Worm (Caenorhabditis elegans): Measurements from ENCODE around the gene col-124.
A peak's percentile ranks its signal among the peaks of the same experiment; 100 is the strongest.

col-124 gene

DNA sequence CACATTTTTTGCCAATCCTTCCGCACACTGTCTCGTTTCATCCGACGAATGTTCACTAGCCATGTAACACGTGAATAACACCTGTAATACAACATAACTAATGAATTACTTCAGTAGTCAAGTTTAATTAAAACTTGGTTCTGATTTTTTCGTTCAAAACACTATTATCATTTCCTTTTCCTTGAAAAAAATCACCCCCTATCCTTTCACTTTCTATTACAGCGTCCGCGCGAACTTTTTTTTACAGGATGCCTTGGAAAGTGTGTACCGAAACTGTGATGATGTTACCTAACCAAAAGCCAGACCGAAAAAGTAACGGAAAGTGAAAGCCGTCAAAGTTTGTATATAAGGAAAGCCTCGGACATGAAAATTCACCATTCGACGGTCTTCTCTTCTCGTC is at the start of gene col-124:
TSS of gene col-124 (plus strand) at position 374 of the 400 bp plus-strand sequence.
- TF ChIP-seq W03F9.2 (tag; optimal IDR thresholded peaks at IDR 0.05) = no peak
- no peak for TF ChIP-seq him-1 (tag; optimal IDR thresholded peaks at IDR 0.05)
- no peak for TF ChIP-seq dao-5 (tag; optimal IDR thresholded peaks at IDR 0.05)

- TF ChIP-seq him-1 (tag; optimal IDR thresholded peaks at IDR 0.05) (no peak), dao-5 (tag; optimal IDR thresholded peaks at IDR 0.05) (no peak), W03F9.2 (tag; optimal IDR thresholded peaks at IDR 0.05) (no peak)
Measured at ce11 chrIV:10170808-10171207, 45.4 kb upstream of the col-124 start.

DNA sequence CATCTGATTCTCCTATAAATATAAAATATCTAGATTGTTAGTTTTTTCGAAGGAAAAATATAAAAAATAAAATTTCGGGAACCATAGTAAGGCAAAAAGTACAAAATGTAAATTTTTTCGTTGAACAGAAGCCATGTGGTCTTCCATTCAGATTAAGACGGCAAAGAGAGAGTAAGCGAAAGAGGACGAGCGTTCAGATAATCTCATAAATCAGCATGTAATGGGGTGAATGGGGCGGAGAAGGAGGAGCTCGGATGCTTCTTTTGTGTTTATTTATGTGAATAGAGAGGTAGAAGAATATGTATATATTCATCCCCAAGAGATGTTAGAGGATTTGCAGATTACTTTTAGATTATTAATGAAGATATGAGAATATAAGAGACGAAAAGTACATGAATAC is 41.9 kb upstream of the col-124 start, which contains the start of gene pxf-1:
TSS of gene pxf-1 (minus strand) at position 14 of the 400 bp plus-strand sequence.
- TF ChIP-seq W03F9.2 (tag; optimal IDR thresholded peaks at IDR 0.05) (no peak), him-1 (tag; optimal IDR thresholded peaks at IDR 0.05) (no peak), dao-5 (tag; optimal IDR thresholded peaks at IDR 0.05) (no peak)

DNA sequence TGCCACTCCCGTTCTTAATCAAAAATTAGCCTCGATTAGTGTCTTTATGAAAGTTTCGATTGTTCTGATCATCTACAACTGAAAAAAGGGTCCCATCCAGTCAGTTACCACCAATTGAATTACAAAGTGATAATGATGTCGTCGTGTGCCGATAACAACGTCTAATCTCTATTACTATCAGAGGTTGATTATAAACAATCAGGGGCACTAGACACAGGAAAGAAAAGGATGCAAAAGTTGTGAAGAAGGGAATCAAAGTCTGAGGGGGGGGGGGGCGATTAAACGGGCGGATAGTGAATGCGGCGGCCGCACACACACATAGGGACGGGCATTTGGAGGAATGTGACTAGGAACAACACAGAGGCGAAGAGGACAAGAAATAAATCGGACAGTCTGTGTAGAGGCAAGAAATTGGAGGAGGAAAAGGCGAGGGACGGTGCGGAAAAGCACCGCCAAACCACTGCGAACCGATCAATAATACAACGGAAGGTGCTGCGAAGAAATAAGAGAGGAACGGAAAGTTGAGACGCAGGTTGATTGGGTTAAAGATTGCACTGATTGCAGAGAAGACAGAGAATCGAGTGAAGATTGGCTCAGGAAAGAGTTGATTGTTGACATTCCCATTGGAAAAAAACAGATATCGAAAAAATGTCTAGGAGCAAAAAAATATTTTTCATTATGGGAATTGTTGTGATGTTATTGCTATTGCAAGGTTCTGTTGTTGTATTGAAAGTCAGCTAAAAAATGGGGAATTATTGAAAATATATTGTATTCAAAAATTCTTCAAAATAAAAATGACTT is 41.1 kb upstream of the col-124 start:
- TF ChIP-seq dao-5 (tag; optimal IDR thresholded peaks at IDR 0.05) (no peak), him-1 (tag; optimal IDR thresholded peaks at IDR 0.05) (no peak), W03F9.2 (tag; optimal IDR thresholded peaks at IDR 0.05) (no peak)

- TF ChIP-seq dao-5 (tag; optimal IDR thresholded peaks at IDR 0.05) (no peak), W03F9.2 (tag; optimal IDR thresholded peaks at IDR 0.05) (peak; percentile 74), him-1 (tag; optimal IDR thresholded peaks at IDR 0.05) (peak; percentile 8)
Measured at ce11 chrIV:10176252-10176730, 40.0 kb upstream of the col-124 start, which contains the start of gene rack-1. Gene rack-1 (plus strand): TSS chrIV:10176680.

DNA sequence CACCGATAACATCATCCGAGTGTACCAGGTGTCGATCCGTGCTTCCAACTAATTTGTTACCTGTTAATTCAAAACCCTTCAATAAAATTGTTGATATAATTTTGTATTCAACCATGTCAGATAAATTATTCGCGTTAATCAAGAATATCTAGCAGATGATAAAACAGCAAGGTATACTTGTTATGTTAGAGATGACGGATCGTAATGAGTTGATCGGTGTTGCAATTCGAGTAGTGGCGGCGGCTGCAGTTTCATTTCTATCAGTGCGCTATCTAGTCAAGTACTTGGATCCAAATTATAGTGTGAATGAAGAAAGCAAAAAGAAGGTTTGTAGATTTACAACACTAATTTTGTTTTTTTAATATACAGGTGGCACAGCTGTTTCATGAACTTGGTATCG is 38.5 kb upstream of the col-124 start, which contains the start of gene mspn-1:
TSS of gene mspn-1 (plus strand) at position 190 of the 400 bp plus-strand sequence.
- TF ChIP-seq W03F9.2 (tag; optimal IDR thresholded peaks at IDR 0.05) (no peak), him-1 (tag; optimal IDR thresholded peaks at IDR 0.05) (no peak), dao-5 (tag; optimal IDR thresholded peaks at IDR 0.05) (no peak)

DNA sequence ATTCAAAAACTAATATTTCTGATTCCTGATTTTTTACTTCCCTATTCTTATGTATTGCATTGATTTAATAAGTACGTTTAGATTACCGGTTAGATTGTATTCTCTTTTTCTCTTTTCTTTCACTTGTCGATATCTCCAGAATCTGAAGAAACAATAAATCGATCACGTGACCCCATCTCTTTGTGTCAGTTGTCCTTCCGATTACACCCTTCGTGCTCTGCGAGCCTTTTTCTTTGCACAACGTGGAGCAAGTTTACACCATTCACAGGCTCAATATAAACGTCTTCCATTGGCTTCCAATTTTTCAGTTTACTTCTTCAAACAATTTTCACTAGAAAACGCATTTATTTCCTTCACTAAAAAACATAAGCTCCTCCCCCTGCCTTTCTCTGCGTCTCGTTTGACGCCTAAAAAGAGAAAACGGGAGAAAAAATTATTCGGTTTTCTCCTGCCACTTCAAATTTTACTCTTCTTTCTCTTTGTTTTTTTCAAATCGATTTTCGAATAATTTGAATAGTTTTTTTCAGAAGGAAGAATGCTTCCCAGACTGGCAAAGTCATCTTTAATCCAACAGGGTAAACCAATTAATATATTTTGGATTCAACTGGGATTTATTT is 36.0 kb upstream of the col-124 start, which contains the start of gene gta-1:
TSS of gene gta-1 (plus strand) at position 528 of the 617 bp plus-strand sequence.
- TF ChIP-seq him-1 (tag; optimal IDR thresholded peaks at IDR 0.05) (no peak), W03F9.2 (tag; optimal IDR thresholded peaks at IDR 0.05) (no peak), dao-5 (tag; optimal IDR thresholded peaks at IDR 0.05) (no peak)

DNA sequence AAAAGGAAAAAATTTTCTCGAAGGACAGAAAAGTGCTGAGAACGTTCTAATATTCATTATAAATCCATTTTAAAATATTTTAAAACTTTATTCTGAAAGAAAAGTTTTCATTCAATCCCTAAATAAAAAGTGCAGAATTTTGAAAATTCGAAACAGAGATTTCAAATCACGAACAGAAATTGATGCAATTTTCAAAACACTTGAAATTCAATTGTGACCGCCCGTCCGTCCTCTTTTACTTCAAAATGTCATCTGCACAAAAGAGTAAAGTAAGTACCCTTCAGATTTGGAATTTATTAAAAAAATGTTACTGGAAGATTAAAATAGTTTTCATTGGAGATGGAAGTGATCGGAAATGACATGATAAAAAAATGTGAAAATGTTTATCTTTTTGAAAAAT is 27.7 kb upstream of the col-124 start:
- no peak for TF ChIP-seq W03F9.2 (tag; optimal IDR thresholded peaks at IDR 0.05)
- TF ChIP-seq him-1 (tag; optimal IDR thresholded peaks at IDR 0.05) = no peak
- TF ChIP-seq dao-5 (tag; optimal IDR thresholded peaks at IDR 0.05) = no peak

DNA sequence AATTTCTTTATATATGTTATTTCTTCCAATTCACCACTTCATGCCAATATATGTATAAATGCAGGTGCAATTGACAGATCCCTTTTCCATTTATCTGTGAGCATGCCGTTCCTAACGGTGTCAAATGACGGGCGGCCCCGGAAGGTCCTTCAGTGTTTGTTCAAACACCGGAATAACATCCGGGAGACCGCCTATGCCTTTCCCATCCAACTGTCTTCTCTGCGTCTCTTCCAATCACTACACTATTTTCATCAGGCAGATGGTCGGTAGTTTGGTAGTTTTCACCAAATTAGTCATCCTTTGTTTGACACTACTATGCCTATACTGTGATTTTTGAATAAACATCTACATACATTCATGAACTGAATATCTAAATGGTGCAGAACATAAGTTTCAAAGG is 25.7 kb upstream of the col-124 start:
- TF ChIP-seq W03F9.2 (tag; optimal IDR thresholded peaks at IDR 0.05) (no peak), dao-5 (tag; optimal IDR thresholded peaks at IDR 0.05) (no peak)

DNA sequence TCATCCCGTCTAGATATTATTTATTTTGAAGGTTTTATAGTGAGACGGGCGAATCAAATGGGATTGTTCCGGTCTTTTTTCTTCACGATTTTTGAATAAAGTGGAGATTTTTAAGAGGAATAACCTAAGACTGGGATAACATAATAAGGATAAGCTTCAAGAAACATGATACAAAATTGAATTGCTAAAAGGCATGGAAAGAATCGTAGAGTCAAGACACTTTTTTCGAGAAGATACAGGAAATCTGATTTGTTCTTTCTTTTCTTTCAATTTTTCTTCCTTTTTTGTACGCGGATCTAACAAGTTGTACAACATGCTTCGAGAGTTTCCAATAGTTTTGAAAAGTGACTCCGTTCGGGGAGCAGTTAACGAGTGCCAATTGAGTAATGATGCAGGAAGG is 24.8 kb upstream of the col-124 start:
- TF ChIP-seq dao-5 (tag; optimal IDR thresholded peaks at IDR 0.05) (no peak), W03F9.2 (tag; optimal IDR thresholded peaks at IDR 0.05) (no peak), him-1 (tag; optimal IDR thresholded peaks at IDR 0.05) (no peak)

ce11 chrIV:10194345-10194744 is 21.9 kb upstream of the col-124 start, which contains the start of gene ptrg-1:
Gene ptrg-1 (minus strand): TSS chrIV:10194445.
- TF ChIP-seq him-1 (tag; optimal IDR thresholded peaks at IDR 0.05) (no peak), W03F9.2 (tag; optimal IDR thresholded peaks at IDR 0.05) (no peak), dao-5 (tag; optimal IDR thresholded peaks at IDR 0.05) (no peak)

ce11 chrIV:10197317-10197867 is 18.9 kb upstream of the col-124 start, which contains the start of gene gon-4:
Gene gon-4 (plus strand): TSS chrIV:10197817.
- TF ChIP-seq W03F9.2 (tag; optimal IDR thresholded peaks at IDR 0.05) = peak; percentile 50
- no peak for TF ChIP-seq dao-5 (tag; optimal IDR thresholded peaks at IDR 0.05)
- no peak for TF ChIP-seq him-1 (tag; optimal IDR thresholded peaks at IDR 0.05)

DNA sequence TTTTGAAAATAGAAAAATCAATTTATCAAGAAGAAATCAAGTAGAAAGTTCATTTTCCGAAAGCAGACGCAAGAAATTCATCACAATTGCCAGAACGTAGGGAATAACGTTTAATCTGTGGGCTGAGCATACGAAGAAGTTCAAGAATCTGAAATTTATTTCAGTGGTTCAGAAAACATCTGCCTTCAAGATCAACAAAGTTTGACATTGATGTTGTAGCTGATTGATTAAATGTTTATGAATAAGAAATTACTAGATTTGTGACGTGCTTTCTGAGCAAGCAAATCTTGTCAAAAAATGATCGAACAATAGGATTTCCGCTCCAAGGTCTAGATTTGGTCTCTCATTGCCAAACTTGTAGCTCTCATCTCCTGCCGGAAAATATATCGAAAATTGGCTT is 10.1 kb upstream of the col-124 start, which contains the start of gene K04D7.6:
TSS of gene K04D7.6 (minus strand) at position 101 of the 400 bp plus-strand sequence.
- TF ChIP-seq dao-5 (tag; optimal IDR thresholded peaks at IDR 0.05) (no peak), W03F9.2 (tag; optimal IDR thresholded peaks at IDR 0.05) (no peak), him-1 (tag; optimal IDR thresholded peaks at IDR 0.05) (no peak)

Data from whole organism, L4/young adult.